Worm (Caenorhabditis elegans) whole organism, midembryonic: ENCODE results near the gene gei-14.

Experiments used
- T22C8.4 ChIP-seq: fragments of 200-800 bp; sonication (Bioruptor generic); IDR thresholded peaks from 2 replicates; pipeline ENCODE4 v1.3.6; 2022; ENCODE audit warnings: missing genetic modification characterization, missing compliant biosample characterization
- cog-1 ChIP-seq: sonication (generic microtip); optimal IDR thresholded peaks from 2 replicates; lab custom pipeline; 2016; ENCODE audit warnings: missing genetic modification characterization, missing compliant biosample characterization
- flt-1 ChIP-seq: fragments of 200-800 bp; sonication (Bioruptor generic); IDR thresholded peaks from 2 replicates; pipeline ENCODE4 v1.3.6; 2022; ENCODE audit warnings: missing genetic modification characterization, missing compliant biosample characterization
- klf-2 ChIP-seq: fragments of 200-800 bp; sonication (Bioruptor generic); conservative IDR thresholded peaks from 2 replicates; pipeline ENCODE4 v1.3.6; 2022; ENCODE audit warnings: missing genetic modification reagents, missing genetic modification characterization, missing compliant biosample characterization
- med-1 ChIP-seq: sonication (generic microtip); optimal IDR thresholded peaks from 2 replicates; lab custom pipeline; 2017; ENCODE audit warnings: missing genetic modification characterization, mild to moderate bottlenecking, missing compliant biosample characterization, antibody characterized with exemption, missing genetic modification reagents; ENCODE audit not compliant: insufficient read depth
- ref-1 ChIP-seq: fragments of 200-800 bp; sonication (Bioruptor generic); conservative IDR thresholded peaks from 2 replicates; pipeline ENCODE4 v1.3.6; 2022; ENCODE audit warnings: missing genetic modification reagents, missing genetic modification characterization, missing compliant biosample characterization
- tab-1 ChIP-seq: fragments of 200-800 bp; sonication (Bioruptor generic); IDR thresholded peaks from 2 replicates; pipeline ENCODE4 v1.3.6; 2022; ENCODE audit warnings: missing genetic modification characterization, missing compliant biosample characterization
- ztf-23 ChIP-seq: fragments of 200-800 bp; sonication (Bioruptor generic); IDR thresholded peaks from 2 replicates; pipeline ENCODE4 v1.3.6; 2022; ENCODE audit warnings: missing genetic modification reagents, missing genetic modification characterization, missing compliant biosample characterization
- ztf-29 ChIP-seq: fragments of 200-800 bp; sonication (Bioruptor generic); IDR thresholded peaks from 2 replicates; pipeline ENCODE4 v1.3.6; 2022; ENCODE audit warnings: missing genetic modification reagents, missing genetic modification characterization, missing compliant biosample characterization

Gene gei-14

DNA sequence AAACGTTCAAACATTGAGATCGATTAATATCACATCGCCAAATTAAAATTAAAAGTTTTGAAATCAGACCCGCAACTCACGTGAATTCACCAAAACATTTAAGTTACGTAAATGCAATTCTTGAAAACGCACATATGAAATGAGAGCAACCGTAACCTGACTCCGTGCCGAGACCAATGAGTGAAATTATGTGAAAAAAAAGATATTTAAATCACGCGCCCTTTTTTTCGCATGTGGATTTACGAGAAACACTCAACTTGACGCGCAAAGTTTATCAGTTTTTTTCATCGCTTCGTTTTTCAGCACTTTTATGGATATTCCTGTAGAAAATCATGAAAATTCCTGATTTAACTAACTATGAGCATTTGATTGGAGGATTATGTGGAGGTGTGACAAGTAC is at the start of gene gei-14, which contains the start of gene slc-25A32:
gei-14 (minus strand) TSS at position 175 of the 400 bp plus-strand sequence.
slc-25A32 (plus strand) TSS at position 242 of the 400 bp plus-strand sequence.
- TF ChIP-seq klf-2 (GFP tag; lab: Robert Waterston, UW) (no peak), ref-1 (GFP tag; lab: Robert Waterston, UW) (no peak), cog-1 (tag; lab: Kevin White, UChicago) (no peak), ztf-23 (GFP tag; lab: Robert Waterston, UW) (no peak), tab-1 (no peak), med-1 (GFP tag; lab: Kevin White, UChicago) (no peak)

DNA sequence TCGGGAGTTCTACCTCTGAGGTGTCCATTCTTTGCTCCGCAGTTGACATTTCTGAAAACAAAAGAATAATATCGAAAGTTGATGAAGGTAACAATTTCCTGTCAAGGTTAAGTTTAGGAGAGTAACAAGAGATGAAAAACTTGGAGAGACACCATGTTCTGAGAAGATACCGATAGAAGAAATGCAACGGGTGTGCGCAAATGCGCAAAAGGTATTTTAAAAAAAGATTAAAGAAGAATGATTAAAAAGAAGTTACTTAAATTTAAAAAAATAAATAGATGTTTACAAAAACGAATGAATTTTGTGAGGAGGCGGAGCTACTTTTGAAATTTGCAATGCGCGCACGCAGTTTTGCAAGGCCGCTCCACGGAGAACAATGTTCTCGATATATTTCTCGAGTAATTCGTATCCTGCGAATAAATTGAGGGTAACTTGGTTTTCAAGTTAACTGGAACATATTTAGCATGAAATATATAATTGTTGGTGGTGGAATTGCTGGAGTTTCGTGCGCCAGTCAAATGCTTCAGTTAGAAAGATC is 49.0 kb upstream of the gei-14 start, which contains the start of the genes ran-3 and C26D10.3:
ran-3 (minus strand) TSS at position 51 of the 538 bp plus-strand sequence.
C26D10.3 (plus strand) TSS at position 385 of the 538 bp plus-strand sequence.
- TF ChIP-seq klf-2 (GFP tag; lab: Robert Waterston, UW) (peak; percentile 72; the same call in 1 of the 2 replicates), flt-1 (GFP tag; lab: Robert Waterston, UW) (peak; percentile 70; the same call in 1 of the 2 replicates), tab-1 (peak; percentile 60; the same call in 1 of the 2 replicates), ref-1 (GFP tag; lab: Robert Waterston, UW) (no peak), ztf-29 (GFP tag; lab: Robert Waterston, UW) (no peak), ztf-23 (GFP tag; lab: Robert Waterston, UW) (peak; percentile 72), cog-1 (tag; lab: Kevin White, UChicago) (peak; percentile 56), T22C8.4 (GFP tag; lab: Robert Waterston, UW) (no peak), med-1 (GFP tag; lab: Kevin White, UChicago) (peak; percentile 84)

DNA sequence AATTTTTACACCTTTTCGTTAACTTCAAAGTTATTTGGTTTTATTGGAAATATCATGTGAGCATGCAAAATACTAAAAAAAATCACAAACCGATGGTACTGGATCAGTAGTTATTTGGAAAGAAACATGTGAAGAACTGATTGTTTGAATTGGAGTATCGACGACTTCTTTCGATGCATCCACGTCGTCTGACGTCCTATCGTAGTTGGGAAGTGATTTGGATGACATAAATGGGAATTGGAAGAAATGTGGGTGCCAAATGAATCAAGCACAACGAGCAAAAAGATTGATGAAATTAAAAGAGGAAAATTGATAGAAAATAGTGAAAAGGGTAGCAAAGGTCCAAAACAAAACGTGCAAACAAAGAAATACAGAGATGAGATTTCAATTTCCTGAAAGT is 45.2 kb upstream of the gei-14 start, which contains the start of gene shw-1:
shw-1 (minus strand) TSS at position 228 of the 400 bp plus-strand sequence.
- TF ChIP-seq med-1 (GFP tag; lab: Kevin White, UChicago) (no peak), ztf-23 (GFP tag; lab: Robert Waterston, UW) (no peak), cog-1 (tag; lab: Kevin White, UChicago) (no peak)

DNA sequence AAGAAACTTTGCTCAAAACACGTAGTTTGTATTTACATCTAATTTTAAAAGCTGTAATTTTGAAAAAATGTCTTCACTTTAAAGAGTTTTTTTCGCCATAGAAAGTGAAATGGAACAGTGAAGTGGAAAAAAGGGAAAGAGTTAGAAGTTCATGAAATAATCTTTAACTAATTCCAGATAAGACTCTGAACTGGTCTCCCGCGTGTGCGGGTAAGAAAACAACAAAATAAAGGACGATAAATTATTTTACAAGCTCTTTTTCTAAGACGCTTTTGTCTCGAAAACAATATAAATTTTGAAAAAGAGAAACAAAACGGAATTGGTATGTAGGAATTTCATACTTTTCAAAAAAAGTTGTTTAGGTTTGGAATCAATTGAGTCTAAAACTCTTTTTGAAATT is 40.7 kb upstream of the gei-14 start:
- TF ChIP-seq ztf-29 (GFP tag; lab: Robert Waterston, UW): no peak
- no peak for TF ChIP-seq klf-2 (GFP tag; lab: Robert Waterston, UW)
- no peak for TF ChIP-seq ref-1 (GFP tag; lab: Robert Waterston, UW)
- no peak for TF ChIP-seq med-1 (GFP tag; lab: Kevin White, UChicago)
- no peak for TF ChIP-seq flt-1 (GFP tag; lab: Robert Waterston, UW)
- no peak for TF ChIP-seq tab-1
- TF ChIP-seq ztf-23 (GFP tag; lab: Robert Waterston, UW): no peak
- TF ChIP-seq cog-1 (tag; lab: Kevin White, UChicago): no peak
- TF ChIP-seq T22C8.4 (GFP tag; lab: Robert Waterston, UW): no peak

DNA sequence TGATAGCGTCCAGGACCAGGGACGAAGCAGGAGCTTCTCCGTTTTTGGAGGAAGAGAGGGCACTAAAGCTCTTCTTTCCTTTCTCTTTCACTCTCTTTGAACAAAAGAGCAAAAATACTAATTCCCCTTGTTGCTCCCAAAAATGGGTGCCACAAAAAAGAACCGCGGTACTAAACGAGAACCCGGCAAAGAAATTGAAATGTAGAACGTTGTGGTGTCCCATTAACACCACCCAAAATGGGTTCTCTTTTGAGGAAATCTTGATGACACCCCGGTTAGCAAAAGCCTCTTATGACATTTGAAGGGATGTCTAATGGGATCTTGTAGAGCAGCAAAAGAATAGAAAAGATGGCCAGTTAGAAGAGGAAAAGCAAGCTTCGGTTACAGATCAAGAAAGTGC is 38.7 kb upstream of the gei-14 start:
- no peak for TF ChIP-seq cog-1 (tag; lab: Kevin White, UChicago)
- TF ChIP-seq klf-2 (GFP tag; lab: Robert Waterston, UW): no peak
- no peak for TF ChIP-seq tab-1
- TF ChIP-seq ztf-29 (GFP tag; lab: Robert Waterston, UW): no peak
- no peak for TF ChIP-seq T22C8.4 (GFP tag; lab: Robert Waterston, UW)
- no peak for TF ChIP-seq med-1 (GFP tag; lab: Kevin White, UChicago)
- no peak for TF ChIP-seq ref-1 (GFP tag; lab: Robert Waterston, UW)
- no peak for TF ChIP-seq flt-1 (GFP tag; lab: Robert Waterston, UW)
- TF ChIP-seq ztf-23 (GFP tag; lab: Robert Waterston, UW): no peak

DNA sequence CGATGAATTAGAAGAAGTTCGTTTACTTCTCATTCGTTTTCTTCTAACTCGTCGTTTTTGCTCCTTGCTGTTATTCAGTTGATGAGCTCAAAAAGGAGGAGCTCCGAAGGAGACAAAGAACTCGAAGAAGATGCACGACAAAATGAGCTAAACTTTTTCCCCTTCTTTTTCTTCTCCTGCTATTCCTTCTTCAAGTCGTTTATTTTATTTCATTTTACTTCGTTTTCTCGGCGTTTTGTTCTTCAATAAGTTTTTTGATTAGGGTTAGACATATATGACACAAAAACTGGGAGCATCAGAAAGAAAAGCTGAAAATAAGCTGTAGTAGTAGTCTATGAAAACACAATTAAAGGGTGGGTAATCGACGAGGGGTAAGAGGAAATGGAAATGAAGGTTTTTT is 36.0 kb upstream of the gei-14 start:
- TF ChIP-seq ref-1 (GFP tag; lab: Robert Waterston, UW) (no peak), ztf-29 (GFP tag; lab: Robert Waterston, UW) (no peak), med-1 (GFP tag; lab: Kevin White, UChicago) (no peak), tab-1 (no peak), cog-1 (tag; lab: Kevin White, UChicago) (no peak), T22C8.4 (GFP tag; lab: Robert Waterston, UW) (no peak), ztf-23 (GFP tag; lab: Robert Waterston, UW) (no peak), klf-2 (GFP tag; lab: Robert Waterston, UW) (no peak), flt-1 (GFP tag; lab: Robert Waterston, UW) (no peak)

DNA sequence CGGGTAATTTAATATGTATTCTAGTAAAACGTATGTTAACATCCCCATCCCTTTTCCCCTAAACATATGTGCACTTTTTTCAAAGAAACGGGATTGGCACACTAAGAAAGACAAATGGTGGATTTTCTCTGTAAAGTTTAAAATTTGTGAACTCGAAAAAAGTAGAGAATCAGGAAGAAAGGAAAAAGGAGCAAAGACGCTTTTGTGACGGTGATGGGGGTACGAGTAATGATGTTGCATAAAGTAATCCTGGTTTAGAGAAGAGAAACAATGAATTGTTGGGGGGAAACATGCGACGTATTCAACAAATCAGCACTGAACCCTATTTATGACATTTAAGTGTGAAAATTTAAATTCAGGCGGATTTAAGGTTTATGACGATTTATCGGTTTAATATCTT is 35.5 kb upstream of the gei-14 start:
- TF ChIP-seq tab-1 (no peak), ref-1 (GFP tag; lab: Robert Waterston, UW) (no peak), ztf-23 (GFP tag; lab: Robert Waterston, UW) (no peak), ztf-29 (GFP tag; lab: Robert Waterston, UW) (no peak), klf-2 (GFP tag; lab: Robert Waterston, UW) (no peak), cog-1 (tag; lab: Kevin White, UChicago) (no peak), T22C8.4 (GFP tag; lab: Robert Waterston, UW) (no peak), med-1 (GFP tag; lab: Kevin White, UChicago) (no peak), flt-1 (GFP tag; lab: Robert Waterston, UW) (no peak)

DNA sequence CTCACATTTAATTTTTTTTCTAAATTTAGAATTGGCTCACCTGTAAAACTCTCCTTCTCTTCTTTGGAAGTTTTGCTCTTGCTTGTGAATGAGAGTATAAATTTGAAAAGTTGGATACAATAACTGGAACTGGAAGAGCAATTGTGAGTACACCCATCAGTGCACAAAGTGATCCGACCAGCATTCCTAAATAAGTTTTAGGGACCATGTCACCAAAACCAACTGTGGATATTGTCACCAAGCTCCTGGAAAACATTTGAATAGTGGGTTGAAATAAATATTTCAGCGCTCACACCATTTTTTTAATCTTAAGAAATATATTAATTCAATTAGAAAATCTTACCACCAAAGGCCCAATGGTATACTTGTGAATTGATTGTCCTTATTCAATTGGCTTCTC is 32.3 kb upstream of the gei-14 start:
- TF ChIP-seq klf-2 (GFP tag; lab: Robert Waterston, UW) (no peak), flt-1 (GFP tag; lab: Robert Waterston, UW) (no peak), tab-1 (no peak), med-1 (GFP tag; lab: Kevin White, UChicago) (no peak), cog-1 (tag; lab: Kevin White, UChicago) (no peak), T22C8.4 (GFP tag; lab: Robert Waterston, UW) (no peak), ref-1 (GFP tag; lab: Robert Waterston, UW) (no peak), ztf-23 (GFP tag; lab: Robert Waterston, UW) (no peak), ztf-29 (GFP tag; lab: Robert Waterston, UW) (no peak)

DNA sequence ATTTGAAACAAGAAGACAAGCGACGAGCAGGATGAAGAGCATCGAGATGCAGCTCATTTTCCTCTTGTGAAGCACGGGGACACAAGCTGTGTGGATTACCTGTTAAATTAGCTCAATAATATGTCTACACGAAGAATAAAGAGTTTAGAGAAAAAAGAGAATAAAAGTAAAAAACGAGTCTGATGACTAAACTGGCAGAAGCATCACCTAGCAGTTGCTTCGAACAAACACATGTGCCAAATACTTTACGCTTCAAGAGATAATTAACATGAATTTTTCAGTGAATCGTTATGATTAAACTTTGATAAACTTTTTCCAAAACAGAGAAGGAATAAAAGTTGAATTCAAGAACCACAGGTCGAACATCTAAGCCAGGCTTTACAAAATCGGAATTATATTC is 19.3 kb upstream of the gei-14 start, which contains the start of gene nlp-55:
nlp-55 (minus strand) TSS at position 101 of the 400 bp plus-strand sequence.
- TF ChIP-seq klf-2 (GFP tag; lab: Robert Waterston, UW) (no peak), ref-1 (GFP tag; lab: Robert Waterston, UW) (no peak), flt-1 (GFP tag; lab: Robert Waterston, UW) (no peak), cog-1 (tag; lab: Kevin White, UChicago) (no peak), T22C8.4 (GFP tag; lab: Robert Waterston, UW) (no peak), ztf-29 (GFP tag; lab: Robert Waterston, UW) (no peak), ztf-23 (GFP tag; lab: Robert Waterston, UW) (no peak)
